Fruit fly (Drosophila melanogaster) whole organism, embryonic: ENCODE results near the gene Pisd.
A peak's percentile ranks its signal among the peaks of the same experiment; 100 is the strongest.

ENCODE experiments used
- lilli ChIP-seq: fragments of 200-800 bp; sonication (Bioruptor generic); optimal IDR thresholded peaks from 3 replicates; lab custom pipeline; 2016; ENCODE audit warnings: missing biosample characterization, missing genetic modification characterization
- slp2 ChIP-seq: fragments of 200-800 bp; sonication (Bioruptor generic); optimal IDR thresholded peaks from 2 replicates; lab custom pipeline; 2016; ENCODE audit warnings: missing biosample characterization, missing genetic modification characterization

- TF ChIP-seq slp2 (peak; percentile 18), lilli (GFP tag; lab: Kevin White, UChicago) (peak; percentile 56)
These were observed 7.5 kb downstream of the Pisd start, which contains the start of gene SMC1 for dm6 chr3R:24058041-24058440.
